Fruit fly (Drosophila melanogaster): ENCODE measurements around the gene CG42792.

CG42792 gene

dm6 chr2L:15865361-15865760 is at the start of gene CG42792:
Gene CG42792, minus strand, starts transcription at chr2L:15865461.
- TF ChIP-seq Ets21C (GFP tag; optimal IDR thresholded peaks at IDR 0.05), result no peak
- no peak for TF ChIP-seq topi (GFP tag; optimal IDR thresholded peaks at IDR 0.05)
- TF ChIP-seq CG1621 (tag; optimal IDR thresholded peaks at IDR 0.05), result no peak
- TF ChIP-seq CG6276 (GFP tag; optimal IDR thresholded peaks at IDR 0.05), result no peak

dm6 chr2L:15913674-15914037 is 48.4 kb upstream of the CG42792 start:
- TF ChIP-seq vri (GFP tag; optimal IDR thresholded peaks at IDR 0.05) (peak; percentile 48), svp (GFP tag) (peak; percentile 73), fkh (GFP tag; optimal IDR thresholded peaks at IDR 0.05) (peak; percentile 12), Eip78C (GFP tag) (peak; percentile 38), CG15336 (GFP tag; IDR thresholded peaks at IDR 0.05) (no peak), CG6854 (GFP tag; optimal IDR thresholded peaks at IDR 0.05) (peak; percentile 11), Sox14 (GFP tag; optimal IDR thresholded peaks at IDR 0.05) (no peak), CG11294 (GFP tag; IDR thresholded peaks at IDR 0.05) (no peak)

- TF ChIP-seq CG8119 (GFP tag; IDR thresholded peaks at IDR 0.05) (no peak), Hr39 (GFP tag; optimal IDR thresholded peaks at IDR 0.05) (no peak), CG6163 (GFP tag; IDR thresholded peaks at IDR 0.05) (no peak), CG6792 (GFP tag; optimal IDR thresholded peaks at IDR 0.05) (peak; percentile 6), CG15336 (GFP tag; IDR thresholded peaks at IDR 0.05) (no peak), dac (GFP tag; optimal IDR thresholded peaks at IDR 0.05) (no peak), CG7368 (GFP tag; optimal IDR thresholded peaks at IDR 0.05) (no peak), CG10631 (GFP tag; optimal IDR thresholded peaks at IDR 0.05) (peak; percentile 30), CG8319 (GFP tag; optimal IDR thresholded peaks at IDR 0.05) (no peak), Sox102F (GFP tag; optimal IDR thresholded peaks at IDR 0.05) (no peak), Lpt (GFP tag; optimal IDR thresholded peaks at IDR 0.05) (no peak), dsx (GFP tag; optimal IDR thresholded peaks at IDR 0.05; ENCODE audit: poor library complexity, severe bottlenecking) (no peak), CG11902 (GFP tag; optimal IDR thresholded peaks at IDR 0.05) (no peak), CG31627 (GFP tag; optimal IDR thresholded peaks at IDR 0.05) (peak; percentile 22), CG3919 (GFP tag; optimal IDR thresholded peaks at IDR 0.05) (no peak), Sox15 (GFP tag; optimal IDR thresholded peaks at IDR 0.05) (peak; percentile 35), esn (GFP tag; optimal IDR thresholded peaks at IDR 0.05) (peak; percentile 37), CG11294 (GFP tag; IDR thresholded peaks at IDR 0.05) (no peak), Gug (GFP tag; IDR thresholded peaks at IDR 0.05) (no peak), Met (GFP tag; optimal IDR thresholded peaks at IDR 0.05) (no peak), topi (GFP tag; optimal IDR thresholded peaks at IDR 0.05) (no peak), acj6 (GFP tag; optimal IDR thresholded peaks at IDR 0.05) (peak; percentile 19), CG6854 (GFP tag; optimal IDR thresholded peaks at IDR 0.05) (no peak), lz (GFP tag; optimal IDR thresholded peaks at IDR 0.05) (no peak), Eip78C (GFP tag) (peak; percentile 45), achi (GFP tag; optimal IDR thresholded peaks at IDR 0.05) (no peak), CG11762 (GFP tag; optimal IDR thresholded peaks at IDR 0.05; ENCODE audit: insufficient read depth) (no peak), ss (GFP tag; optimal IDR thresholded peaks at IDR 0.05) (peak in 1 of 2 experiments; percentile 10), fkh (GFP tag; optimal IDR thresholded peaks at IDR 0.05) (peak; percentile 95), CG32006 (GFP tag; optimal IDR thresholded peaks at IDR 0.05) (peak; percentile 36), Hr38 (GFP tag; optimal IDR thresholded peaks at IDR 0.05) (no peak), Ets96B (tag; optimal IDR thresholded peaks at IDR 0.05) (no peak), net (GFP tag; optimal IDR thresholded peaks at IDR 0.05) (no peak), Smox (GFP tag; optimal IDR thresholded peaks at IDR 0.05) (no peak), CG9139 (GFP tag; optimal IDR thresholded peaks at IDR 0.05) (no peak), Blimp-1 (GFP tag; optimal IDR thresholded peaks at IDR 0.05) (no peak), CG16779 (tag; optimal IDR thresholded peaks at IDR 0.05) (no peak), CG1621 (tag; optimal IDR thresholded peaks at IDR 0.05) (peak; percentile 92), fd85E (GFP tag; optimal IDR thresholded peaks at IDR 0.05) (no peak), Hr4 (GFP tag; optimal IDR thresholded peaks at IDR 0.05) (no peak), Eip93F (GFP tag; optimal IDR thresholded peaks at IDR 0.05) (peak; percentile 18), Sox14 (GFP tag; optimal IDR thresholded peaks at IDR 0.05) (peak; percentile 1)
These were observed 47.8 kb upstream of the CG42792 start for dm6 chr2L:15912901-15913673.
